Worm (Caenorhabditis elegans): Measurements from ENCODE around the gene ace-1.

- TF ChIP-seq zag-1 (tag; optimal IDR thresholded peaks at IDR 0.05): no peak
- TF ChIP-seq gmeb-1 (tag; optimal IDR thresholded peaks at IDR 0.05): no peak
- no peak for TF ChIP-seq ztf-11 (tag; optimal IDR thresholded peaks at IDR 0.05)
- peak; percentile 83 for TF ChIP-seq fos-1 (tag; optimal IDR thresholded peaks at IDR 0.05)
- no peak for TF ChIP-seq lin-13 (GFP tag; optimal IDR thresholded peaks at IDR 0.05)
- TF ChIP-seq skn-1 (tag; optimal IDR thresholded peaks at IDR 0.05): no peak
- TF ChIP-seq nhr-237 (tag; optimal IDR thresholded peaks at IDR 0.05): no peak
- peak; percentile 68 for TF ChIP-seq unc-55 (GFP tag; optimal IDR thresholded peaks at IDR 0.05)
- peak; percentile 6 for TF ChIP-seq lin-11 (tag; optimal IDR thresholded peaks at IDR 0.05)
- no peak for TF ChIP-seq ama-1 (optimal IDR thresholded peaks at IDR 0.05)
- no peak for TF ChIP-seq ztf-1 (GFP tag; conservative IDR thresholded peaks at IDR 0.05)
- no peak for TF ChIP-seq nhr-77 (tag; optimal IDR thresholded peaks at IDR 0.05)
- no peak for TF ChIP-seq nhr-12 (tag; optimal IDR thresholded peaks at IDR 0.05)
- no peak for TF ChIP-seq elt-3 (tag; optimal IDR thresholded peaks at IDR 0.05)
Observed at ce11 chrX:16331932-16332485, 35.1 kb upstream of the ace-1 start, which contains the start of gene taf-3.
